Worm (Caenorhabditis elegans): Measurements from ENCODE around the gene gsnl-1.

gsnl-1 gene

DNA sequence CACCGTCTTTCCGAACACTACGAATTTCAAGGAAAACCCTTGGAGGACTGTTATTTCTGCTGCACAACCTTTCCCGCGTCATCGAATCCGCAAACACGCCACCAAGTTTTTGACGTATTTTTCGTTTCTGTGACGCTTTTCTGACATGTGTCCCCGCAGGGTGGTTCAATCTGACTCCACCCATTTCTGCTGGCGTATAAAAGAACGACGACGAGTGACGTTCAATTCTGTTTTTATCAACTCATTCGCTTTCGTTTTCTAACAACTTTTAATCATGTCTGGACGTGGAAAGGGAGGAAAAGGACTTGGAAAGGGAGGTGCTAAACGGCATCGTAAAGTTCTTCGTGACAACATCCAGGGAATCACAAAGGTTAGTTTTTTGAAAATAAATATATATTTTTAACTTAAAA, 50.0 kb downstream of the gsnl-1 start, which contains the start of gene his-37 (continued):
- peak; percentile 93 for TF ChIP-seq ekl-4 (GFP tag; IDR thresholded peaks at IDR 0.05)
- peak; percentile 72 for TF ChIP-seq attf-3 (GFP tag; conservative IDR thresholded peaks at IDR 0.05)
- TF ChIP-seq rpc-1 (optimal IDR thresholded peaks at IDR 0.05) = peak; percentile 6
- TF ChIP-seq rpc-1 (tag; optimal IDR thresholded peaks at IDR 0.05) = no peak
- TF ChIP-seq nfya-1 (tag; optimal IDR thresholded peaks at IDR 0.05; ENCODE audit: borderline replicate concordance, insufficient read depth) = no peak
- peak; percentile 70 for TF ChIP-seq let-526 (GFP tag; IDR thresholded peaks at IDR 0.05)

All from whole organism, young adult.